Worm (Caenorhabditis elegans) whole organism, young adult: ENCODE data around the gene C02H6.1.
A peak's percentile ranks its signal among the peaks of the same experiment; 100 is the strongest.

ENCODE experiments used
- C06A6.2 ChIP-seq: fragments of 200-800 bp; sonication (Bioruptor generic); conservative IDR thresholded peaks from 2 replicates; pipeline ENCODE4 v1.3.6; 2022; ENCODE audit warnings: missing genetic modification characterization, missing compliant biosample characterization
- F22D6.2 ChIP-seq: sonication (generic microtip); optimal IDR thresholded peaks from 2 replicates; lab custom pipeline; 2016; ENCODE audit warnings: mild to moderate bottlenecking, missing genetic modification characterization, missing compliant biosample characterization
- K11D2.4 ChIP-seq: fragments of 200-800 bp; sonication (Bioruptor generic); IDR thresholded peaks from 2 replicates; pipeline ENCODE4 v1.3.6; 2022; ENCODE audit warnings: missing genetic modification reagents, missing genetic modification characterization, missing compliant biosample characterization
- K12H6.12 ChIP-seq: fragments of 200-800 bp; sonication (Bioruptor generic); optimal IDR thresholded peaks from 2 replicates; lab custom pipeline; 2018; ENCODE audit warnings: mild to moderate bottlenecking, missing genetic modification characterization, missing compliant biosample characterization
- Y53G8AR.9 ChIP-seq: fragments of 200-800 bp; sonication (Bioruptor generic); conservative IDR thresholded peaks from 2 replicates; pipeline ENCODE4 v1.3.6; 2022; ENCODE audit warnings: missing genetic modification reagents, missing genetic modification characterization, missing compliant biosample characterization
- Y67H2A.10 ChIP-seq: fragments of 200-800 bp; sonication (Bioruptor generic); conservative IDR thresholded peaks from 2 replicates; pipeline ENCODE4 v1.3.6; 2022; ENCODE audit warnings: missing genetic modification reagents, missing genetic modification characterization, missing compliant biosample characterization
- ZK185.1 ChIP-seq: sonication (generic microtip); optimal IDR thresholded peaks from 2 replicates; lab custom pipeline; 2016; ENCODE audit warnings: mild to moderate bottlenecking, missing genetic modification characterization, missing compliant biosample characterization; ENCODE audit not compliant: poor library complexity, severe bottlenecking
- ama-1 ChIP-seq, 3 experiments: fragments of 150-350 bp in 1 of 3; sonication (generic microtip) in 2 of 3; optimal IDR thresholded peaks; 2 replicates each; lab custom pipeline; 2014 to 2018; ENCODE audit warnings: missing biosample characterization in 2 of 3, missing genetic modification characterization in 2 of 3, missing genetic modification reagents in 2 of 3
- aptf-2 ChIP-seq: fragments of 200-800 bp; sonication (Bioruptor generic); conservative IDR thresholded peaks from 2 replicates; pipeline ENCODE4 v1.3.6; 2022; ENCODE audit warnings: missing genetic modification reagents, missing genetic modification characterization, missing compliant biosample characterization
- atf-7 ChIP-seq: sonication (generic microtip); optimal IDR thresholded peaks from 2 replicates; lab custom pipeline; 2017; ENCODE audit warnings: mild to moderate bottlenecking, missing genetic modification characterization, missing compliant biosample characterization
- bed-2 ChIP-seq: fragments of 200-800 bp; sonication (Bioruptor generic); IDR thresholded peaks from 2 replicates; pipeline ENCODE4 v1.3.6; 2022; ENCODE audit warnings: missing genetic modification reagents, missing genetic modification characterization, missing compliant biosample characterization
- cebp-2 ChIP-seq: fragments of 200-800 bp; sonication (Bioruptor generic); IDR thresholded peaks from 2 replicates; pipeline ENCODE4 v1.3.6; 2022; ENCODE audit warnings: missing genetic modification characterization, missing compliant biosample characterization
- ceh-58 ChIP-seq: fragments of 200-800 bp; sonication (Bioruptor generic); IDR thresholded peaks from 2 replicates; pipeline ENCODE4 v1.3.6; 2022; ENCODE audit warnings: missing genetic modification characterization, missing compliant biosample characterization
- ceh-91 ChIP-seq: fragments of 200-800 bp; sonication (Bioruptor generic); IDR thresholded peaks from 2 replicates; pipeline ENCODE4 v1.3.6; 2022; ENCODE audit warnings: missing genetic modification reagents, missing genetic modification characterization, missing compliant biosample characterization
- chd-7 ChIP-seq: sonication (generic microtip); optimal IDR thresholded peaks from 2 replicates; lab custom pipeline; 2016; ENCODE audit warnings: mild to moderate bottlenecking, missing genetic modification characterization, moderate library complexity, missing compliant biosample characterization
- him-1 ChIP-seq: sonication (generic microtip); optimal IDR thresholded peaks from 2 replicates; lab custom pipeline; 2016; ENCODE audit warnings: missing genotype, missing genetic modification reagents, missing genetic modification characterization, missing compliant biosample characterization
- lin-26 ChIP-seq: fragments of 200-800 bp; sonication (Bioruptor generic); IDR thresholded peaks from 2 replicates; pipeline ENCODE4 v1.3.6; 2022; ENCODE audit warnings: missing genetic modification reagents, missing genetic modification characterization, missing compliant biosample characterization
- lin-40 ChIP-seq: sonication (generic microtip); optimal IDR thresholded peaks from 2 replicates; lab custom pipeline; 2016; ENCODE audit warnings: missing genetic modification characterization, mild to moderate bottlenecking, missing compliant biosample characterization, missing genotype, missing genetic modification reagents
- madf-10 ChIP-seq: sonication (generic microtip); optimal IDR thresholded peaks from 2 replicates; lab custom pipeline; 2016; ENCODE audit warnings: mild to moderate bottlenecking, missing genetic modification characterization, missing compliant biosample characterization
- nfyb-1 ChIP-seq: fragments of 200-800 bp; sonication (Bioruptor generic); IDR thresholded peaks from 2 replicates; pipeline ENCODE4 v1.3.6; 2022; ENCODE audit warnings: missing genetic modification reagents, missing genetic modification characterization, missing compliant biosample characterization
- snpc-4 ChIP-seq, 5 experiments: fragments of 150-350 bp in 1 of 5; sonication (generic microtip) in 4 of 5; optimal IDR thresholded peaks; 2 replicates each; lab custom pipeline; 2014 to 2018; ENCODE audit warnings: missing genetic modification characterization in 5 of 5, missing biosample characterization in 3 of 5, antibody characterized with exemption in 2 of 5, mild to moderate bottlenecking in 2 of 5, missing compliant biosample characterization in 2 of 5, missing genotype in 2 of 5, moderate library complexity in 2 of 5, missing genetic modification reagents in 1 of 5
- somi-1 ChIP-seq: fragments of 200-800 bp; sonication (Bioruptor generic); optimal IDR thresholded peaks from 2 replicates; lab custom pipeline; 2018; ENCODE audit warnings: mild to moderate bottlenecking, missing genetic modification characterization, missing compliant biosample characterization
- xnd-1 ChIP-seq: sonication (generic microtip); optimal IDR thresholded peaks from 2 replicates; lab custom pipeline; 2016; ENCODE audit warnings: missing genotype, missing genetic modification reagents, missing genetic modification characterization, missing compliant biosample characterization
- ztf-22 ChIP-seq: fragments of 200-800 bp; sonication (Bioruptor generic); optimal IDR thresholded peaks from 2 replicates; lab custom pipeline; 2018; ENCODE audit warnings: mild to moderate bottlenecking, missing genetic modification characterization, moderate library complexity, missing compliant biosample characterization
- ztf-25 ChIP-seq: fragments of 200-800 bp; sonication (Bioruptor generic); IDR thresholded peaks from 2 replicates; pipeline ENCODE4 v1.3.6; 2022; ENCODE audit warnings: missing genetic modification reagents, missing genetic modification characterization, missing compliant biosample characterization
- ztf-26 ChIP-seq: sonication (generic microtip); optimal IDR thresholded peaks from 2 replicates; lab custom pipeline; 2017; ENCODE audit warnings: missing genetic modification characterization, missing compliant biosample characterization
- ztf-28 ChIP-seq: fragments of 200-800 bp; sonication (Bioruptor generic); IDR thresholded peaks from 2 replicates; pipeline ENCODE4 v1.3.6; 2022; ENCODE audit warnings: missing genetic modification reagents, missing genetic modification characterization, missing compliant biosample characterization

The C02H6.1 gene

ce11 chrV:7415780-7416428 lies 26.2 kb upstream of the C02H6.1 start, which contains the start of gene F18E3.13:
Gene F18E3.13 (plus strand): TSS chrV:7416164.
- peak; percentile 34; the same call in 1 of the 2 replicates for TF ChIP-seq C06A6.2 (GFP tag; lab: Robert Waterston, UW)
- peak; percentile 79 for TF ChIP-seq ztf-26
- 0 out of 2 replicates have a peak, but pooled peaks have one; percentile 33 for TF ChIP-seq Y53G8AR.9
- no peak for TF ChIP-seq madf-10 (tag; lab: Kevin White, UChicago)
- TF ChIP-seq F22D6.2: peak; percentile 21
- 0 out of 2 replicates have a peak, but pooled peaks have one; percentile 13 for TF ChIP-seq K11D2.4 (GFP tag; lab: Robert Waterston, UW)
- TF ChIP-seq ztf-22 (GFP tag; lab: Kevin White, UChicago): no peak
- TF ChIP-seq lin-40: peak; percentile 35
- no peak for TF ChIP-seq xnd-1 (tag; lab: Kevin White, UChicago)
- peak; percentile 96 for TF ChIP-seq ama-1 (optimal IDR thresholded peaks at IDR 0.05; lab: Kevin White, UChicago)
- TF ChIP-seq ama-1 (GFP tag; optimal IDR thresholded peaks at IDR 0.05; lab: Kevin White, UChicago): no peak
- TF ChIP-seq ceh-58: no peak
- peak; percentile 69 for TF ChIP-seq atf-7 (tag; lab: Kevin White, UChicago)
- TF ChIP-seq him-1 (tag; lab: Kevin White, UChicago): no peak
- peak; percentile 76 for TF ChIP-seq somi-1 (GFP tag; lab: Kevin White, UChicago)
- TF ChIP-seq chd-7 (tag; lab: Kevin White, UChicago): peak; percentile 7
- TF ChIP-seq nfyb-1: peak; percentile 74
- TF ChIP-seq ZK185.1 (tag; lab: Kevin White, UChicago): peak; percentile 43
- 0 out of 2 replicates have a peak, but pooled peaks have one; percentile 27 for TF ChIP-seq lin-26
- TF ChIP-seq, all 124 proteins: peak for 13

ce11 chrV:7414909-7415308 lies 25.2 kb upstream of the C02H6.1 start, which contains the start of gene F18E3.12:
Gene F18E3.12 (plus strand): TSS chrV:7414985.
- TF ChIP-seq ama-1 (optimal IDR thresholded peaks at IDR 0.05; lab: Kevin White, UChicago): peak; percentile 94
- no peak for TF ChIP-seq ama-1 (GFP tag; optimal IDR thresholded peaks at IDR 0.05; lab: Kevin White, UChicago)
- no peak for TF ChIP-seq aptf-2 (GFP tag; lab: Robert Waterston, UW)
- TF ChIP-seq atf-7 (tag; lab: Kevin White, UChicago): no peak
- TF ChIP-seq cebp-2 (GFP tag; lab: Robert Waterston, UW): no peak

- TF ChIP-seq ztf-28 (GFP tag; lab: Robert Waterston, UW): no peak
- TF ChIP-seq ama-1 (optimal IDR thresholded peaks at IDR 0.05; lab: Kevin White, UChicago): peak; percentile 97
- TF ChIP-seq ama-1 (GFP tag; optimal IDR thresholded peaks at IDR 0.05; lab: Kevin White, UChicago): no peak
- TF ChIP-seq ztf-26: peak; percentile 57
- TF ChIP-seq lin-40: peak; percentile 48
- TF ChIP-seq C06A6.2 (GFP tag; lab: Robert Waterston, UW): 0 out of 2 replicates have a peak, but pooled peaks have one; percentile 15
- TF ChIP-seq, all 124 proteins: peak for 4
Observed at ce11 chrV:7413107-7413774, 23.6 kb upstream of the C02H6.1 start, which contains the start of gene F18E3.11. Gene F18E3.11 (plus strand): TSS chrV:7413482.

- no peak for TF ChIP-seq ztf-25 (GFP tag; lab: Robert Waterston, UW)
- no peak for TF ChIP-seq xnd-1 (tag; lab: Kevin White, UChicago)
Observed at ce11 chrV:7411695-7412094, 22.0 kb upstream of the C02H6.1 start, which contains the start of gene str-41. Gene str-41 (plus strand): TSS chrV:7411995.

ce11 chrV:7409599-7409998 lies 19.9 kb upstream of the C02H6.1 start, which contains the start of gene R13D7.2:
Gene R13D7.2 (plus strand): TSS chrV:7409899.
- TF ChIP-seq bed-2 (GFP tag; lab: Robert Waterston, UW): no peak
- TF ChIP-seq lin-26: no peak

- TF ChIP-seq snpc-4 (GFP tag; optimal IDR thresholded peaks at IDR 0.05; lab: Kevin White, UChicago) (no peak), snpc-4 (tag; optimal IDR thresholded peaks at IDR 0.05; lab: Kevin White, UChicago) (no peak), lin-40 (no peak), Y67H2A.10 (GFP tag; lab: Robert Waterston, UW) (no peak), ceh-91 (no peak), K12H6.12 (no peak), F22D6.2 (no peak)
Observed at ce11 chrV:7408520-7408919, 18.8 kb upstream of the C02H6.1 start, which contains the start of gene srt-6. Gene srt-6 (minus strand): TSS chrV:7408814.
